Worm (Caenorhabditis elegans): ENCODE data around the gene gldi-7.

Gene gldi-7

DNA sequence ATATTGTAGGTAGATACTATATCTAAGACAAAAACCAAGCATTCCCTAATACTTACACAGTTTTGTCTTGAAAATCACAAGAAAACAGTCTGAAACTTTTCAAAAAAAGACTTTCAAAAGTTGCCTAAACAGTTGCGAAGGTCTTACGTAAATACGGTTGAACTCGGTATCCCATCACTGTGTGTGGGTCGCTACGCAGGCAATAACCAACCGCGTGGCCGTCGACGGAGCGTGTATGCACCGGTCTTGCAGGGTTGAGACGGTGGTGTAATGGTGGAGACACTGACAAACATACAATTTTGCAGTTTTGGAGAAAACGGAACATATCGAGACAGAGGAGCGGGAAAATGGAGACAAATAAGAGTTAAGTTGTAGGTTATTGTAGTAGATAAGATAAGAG lies 30.2 kb upstream of the gldi-7 start, which contains the start of gene iff-2 (continued):
- TF ChIP-seq spr-1 (tag; optimal IDR thresholded peaks at IDR 0.05) (peak; percentile 96), nhr-237 (tag; optimal IDR thresholded peaks at IDR 0.05) (peak; percentile 83), set-16 (GFP tag; IDR thresholded peaks at IDR 0.05) (peak; percentile 73), nhr-41 (GFP tag; IDR thresholded peaks at IDR 0.05) (peak; percentile 94), dmd-9 (GFP tag; IDR thresholded peaks at IDR 0.05) (peak; percentile 95), fkh-10 (GFP tag; optimal IDR thresholded peaks at IDR 0.05) (peak; percentile 99), dmd-6 (GFP tag; IDR thresholded peaks at IDR 0.05) (peak; percentile 99), ceh-20 (GFP tag; IDR thresholded peaks at IDR 0.05) (peak; percentile 98), dve-1 (tag; optimal IDR thresholded peaks at IDR 0.05; ENCODE audit: insufficient read depth) (peak; percentile 100), zip-11 (GFP tag; IDR thresholded peaks at IDR 0.05) (no peak), nhr-76 (tag; optimal IDR thresholded peaks at IDR 0.05) (peak; percentile 81), nhr-11 (tag; optimal IDR thresholded peaks at IDR 0.05) (peak; percentile 100), hlh-11 (tag; optimal IDR thresholded peaks at IDR 0.05) (peak; percentile 99), nhr-111 (GFP tag; optimal IDR thresholded peaks at IDR 0.05) (no peak), T26A8.4 (GFP tag; IDR thresholded peaks at IDR 0.05) (peak; percentile 97), Y75B8A.6 (GFP tag; IDR thresholded peaks at IDR 0.05) (peak; percentile 96), hif-1 (tag; optimal IDR thresholded peaks at IDR 0.05) (peak; percentile 88 to 96), madf-9 (GFP tag; conservative IDR thresholded peaks at IDR 0.05) (peak; percentile 95), aly-2 (tag; optimal IDR thresholded peaks at IDR 0.05) (peak; percentile 19), lir-3 (tag; optimal IDR thresholded peaks at IDR 0.05) (peak; percentile 76), nhr-48 (tag; optimal IDR thresholded peaks at IDR 0.05) (peak; percentile 95), ZK546.5 (tag; optimal IDR thresholded peaks at IDR 0.05) (peak; percentile 47 to 92), jun-1 (tag; optimal IDR thresholded peaks at IDR 0.05) (peak; percentile 97), lin-29 (GFP tag; IDR thresholded peaks at IDR 0.05) (peak; percentile 88), dmd-8 (GFP tag; IDR thresholded peaks at IDR 0.05) (no peak; the same call in 1 of the 2 replicates), mdt-29 (GFP tag; IDR thresholded peaks at IDR 0.05) (no peak; the same call in none of the 2 replicates), daf-8 (GFP tag; IDR thresholded peaks at IDR 0.05) (no peak), nhr-10 (tag; optimal IDR thresholded peaks at IDR 0.05) (peak; percentile 97), arid-1 (GFP tag; conservative IDR thresholded peaks at IDR 0.05) (peak; percentile 97), pha-4 (GFP tag; IDR thresholded peaks at IDR 0.05) (peak; percentile 96), pha-4 (tag; optimal IDR thresholded peaks at IDR 0.05) (no peak), unc-62 (GFP tag; optimal IDR thresholded peaks at IDR 0.05 in 1 of 2) (peak; percentile 14 to 100), unc-62 (tag; optimal IDR thresholded peaks at IDR 0.05) (peak; percentile 51), nhr-77 (tag; optimal IDR thresholded peaks at IDR 0.05) (peak; percentile 99), zip-2 (tag; optimal IDR thresholded peaks at IDR 0.05) (peak; percentile 89), ztf-11 (tag; optimal IDR thresholded peaks at IDR 0.05) (peak; percentile 2), cey-2 (tag; optimal IDR thresholded peaks at IDR 0.05; ENCODE audit: borderline replicate concordance, insufficient read depth) (peak; percentile 85), ctbp-1 (GFP tag; IDR thresholded peaks at IDR 0.05) (peak; percentile 98), attf-4 (tag; optimal IDR thresholded peaks at IDR 0.05) (no peak), skn-1 (tag; optimal IDR thresholded peaks at IDR 0.05) (peak; percentile 95), egl-43 (GFP tag; IDR thresholded peaks at IDR 0.05) (no peak; the same call in 1 of the 2 replicates), snpc-4 (tag; optimal IDR thresholded peaks at IDR 0.05) (peak; percentile 70), hmg-1.1 (GFP tag; IDR thresholded peaks at IDR 0.05) (peak; percentile 99), nhr-28 (tag; optimal IDR thresholded peaks at IDR 0.05) (peak; percentile 100), ceh-82 (tag; optimal IDR thresholded peaks at IDR 0.05) (peak; percentile 12), lin-15B (tag; optimal IDR thresholded peaks at IDR 0.05) (peak; percentile 98), pqm-1 (tag; optimal IDR thresholded peaks at IDR 0.05) (peak; percentile 92), Y5F2A.4 (GFP tag; optimal IDR thresholded peaks at IDR 0.05) (peak; percentile 78), F49E8.2 (tag; optimal IDR thresholded peaks at IDR 0.05; ENCODE audit: borderline replicate concordance) (no peak), daf-12 (tag; optimal IDR thresholded peaks at IDR 0.05) (no peak), ceh-44 (GFP tag; IDR thresholded peaks at IDR 0.05) (0 out of 2 replicates have a peak, but pooled peaks have one; percentile 56), duxl-1 (tag; optimal IDR thresholded peaks at IDR 0.05; ENCODE audit: poor library complexity) (peak; percentile 97)

All from whole organism, L4 larva.